Fruit fly (Drosophila melanogaster) S2 (cell line): ENCODE results near the gene h-cup.

Source experiments
- CG8478 ChIP-seq: fragments of >200 bp; optimal IDR thresholded peaks from 2 replicates; lab custom pipeline; 2018
- CTCF ChIP-seq, 2 experiments: fragments of >200 bp; optimal IDR thresholded peaks; 2 replicates each; lab custom pipeline; 2018

Gene h-cup

DNA sequence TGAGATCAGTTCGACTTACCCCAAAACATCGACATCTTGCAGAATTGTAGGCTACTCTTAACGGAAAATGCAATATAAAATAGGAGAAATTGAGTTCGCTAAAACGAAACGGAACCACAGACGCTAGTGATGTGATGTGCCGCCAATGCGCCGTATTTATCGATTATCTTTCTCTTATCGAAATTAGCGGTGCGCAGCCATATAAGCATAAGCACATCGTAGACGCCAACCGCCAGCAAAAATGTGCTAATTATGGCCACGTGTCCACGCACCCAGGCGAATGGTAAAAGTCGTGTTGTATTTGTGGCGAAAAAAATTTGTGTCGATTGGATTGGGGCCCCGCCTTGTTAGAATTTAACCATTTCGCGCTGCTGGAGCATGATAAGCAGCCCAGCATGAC, 49.8 kb downstream of the h-cup start, which contains the start of the genes Fkbp39 and Cyfip:
Fkbp39 (minus strand) TSS at position 140 of the 400 bp plus-strand sequence.
Cyfip (plus strand) TSS at position 273 of the 400 bp plus-strand sequence.
- TF ChIP-seq CTCF (optimal IDR thresholded peaks at IDR 0.05; lab: Kevin White, UChicago) (peak; percentile 41 to 48), CG8478 (lab: Kevin White, UChicago) (no peak)
